Worm (Caenorhabditis elegans): ENCODE results near the gene add-1.
A peak's percentile ranks its signal among the peaks of the same experiment; 100 is the strongest.

Gene add-1

DNA sequence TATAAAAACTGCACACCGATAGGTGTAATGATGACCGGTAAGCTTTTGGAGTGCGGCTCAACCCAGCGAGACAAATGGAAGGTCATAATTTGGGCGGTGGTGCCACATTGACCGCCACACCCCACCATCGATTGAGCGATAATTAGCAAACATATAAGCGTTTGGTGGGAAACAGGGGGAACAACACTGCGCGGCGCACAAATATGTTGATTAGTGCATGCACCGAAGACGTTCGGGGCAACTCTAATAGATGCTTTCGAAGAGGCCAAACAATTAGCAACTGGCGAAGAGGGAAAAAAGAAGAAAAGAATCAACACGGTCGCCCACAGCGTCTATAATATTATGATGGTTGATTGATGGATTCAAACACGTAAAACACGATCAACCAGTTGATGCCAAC, 21.5 kb upstream of the add-1 start:
- no peak for TF ChIP-seq elt-3 (tag; optimal IDR thresholded peaks at IDR 0.05)
- no peak for TF ChIP-seq elt-1 (tag; optimal IDR thresholded peaks at IDR 0.05)
- no peak for TF ChIP-seq ama-1 (optimal IDR thresholded peaks at IDR 0.05)
- TF ChIP-seq nhr-12 (tag; optimal IDR thresholded peaks at IDR 0.05), result no peak
- no peak for TF ChIP-seq lin-13 (GFP tag; optimal IDR thresholded peaks at IDR 0.05)
- TF ChIP-seq nhr-23 (tag; optimal IDR thresholded peaks at IDR 0.05), result no peak
- TF ChIP-seq mbf-1 (tag; optimal IDR thresholded peaks at IDR 0.05), result no peak
- no peak for TF ChIP-seq nhr-11 (tag; optimal IDR thresholded peaks at IDR 0.05)
- TF ChIP-seq Y55F3AM.14 (GFP tag; optimal IDR thresholded peaks at IDR 0.05), result no peak
- TF ChIP-seq zag-1 (tag; optimal IDR thresholded peaks at IDR 0.05), result no peak
- TF ChIP-seq fos-1 (tag; optimal IDR thresholded peaks at IDR 0.05), result no peak
- no peak for TF ChIP-seq ztf-1 (GFP tag; conservative IDR thresholded peaks at IDR 0.05)
- no peak for TF ChIP-seq ceh-82 (tag; optimal IDR thresholded peaks at IDR 0.05)
- TF ChIP-seq lsy-2 (tag; optimal IDR thresholded peaks at IDR 0.05), result no peak
- TF ChIP-seq lin-39 (tag; optimal IDR thresholded peaks at IDR 0.05), result no peak
- TF ChIP-seq nhr-21 (tag; optimal IDR thresholded peaks at IDR 0.05), result no peak
- no peak for TF ChIP-seq nhr-77 (tag; optimal IDR thresholded peaks at IDR 0.05)

DNA sequence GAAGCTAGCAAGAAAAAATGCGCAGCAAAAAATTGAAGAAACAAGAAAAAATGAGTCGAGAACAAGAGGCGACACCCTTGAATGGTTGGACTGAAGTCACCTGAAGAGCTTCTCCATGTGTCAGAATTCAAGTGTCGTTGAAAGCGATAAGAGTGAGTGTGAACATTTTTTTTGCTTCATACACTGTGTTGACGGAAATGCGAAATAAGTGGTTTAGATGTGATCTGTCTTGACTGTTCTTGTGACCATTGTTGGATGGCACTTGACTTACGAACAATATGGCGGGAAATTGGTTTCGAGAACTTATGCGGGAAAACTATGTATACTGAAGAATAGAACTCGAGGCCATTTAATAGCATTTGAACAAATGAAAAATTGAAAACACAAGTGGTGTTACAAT, 20.2 kb upstream of the add-1 start:
- no peak for TF ChIP-seq egl-27 (tag; optimal IDR thresholded peaks at IDR 0.05)
- TF ChIP-seq nhr-25 (tag; optimal IDR thresholded peaks at IDR 0.05), result peak; percentile 16
- no peak for TF ChIP-seq aly-2 (tag; optimal IDR thresholded peaks at IDR 0.05)
- no peak for TF ChIP-seq lin-13 (GFP tag; optimal IDR thresholded peaks at IDR 0.05)
- TF ChIP-seq R02D3.7 (tag; optimal IDR thresholded peaks at IDR 0.05), result no peak

DNA sequence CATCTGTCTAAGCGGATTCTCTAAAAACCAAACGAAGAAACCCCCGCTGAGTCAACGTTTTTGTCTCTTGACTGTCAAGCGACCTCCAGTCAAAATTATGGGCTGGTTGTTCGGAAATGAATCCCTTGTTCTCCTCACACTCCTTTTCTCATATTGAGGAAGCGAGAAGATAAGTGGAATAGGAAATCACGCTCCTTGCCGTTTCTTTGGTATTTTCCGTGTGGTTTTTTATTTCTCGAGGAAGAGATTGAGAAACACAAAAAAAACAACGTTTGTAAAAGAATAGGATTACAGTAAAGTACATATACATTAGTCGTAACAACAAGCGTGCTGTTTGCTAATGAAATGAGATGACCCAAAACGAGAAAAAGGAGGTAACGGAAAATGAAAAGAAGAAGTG, 17.1 kb upstream of the add-1 start, which contains the start of gene tsp-14:
TSS of gene tsp-14 (minus strand) at position 62 of the 400 bp plus-strand sequence.
- TF ChIP-seq nhr-129 (tag; optimal IDR thresholded peaks at IDR 0.05) (peak; percentile 0), crh-2 (tag; optimal IDR thresholded peaks at IDR 0.05) (no peak), ama-1 (optimal IDR thresholded peaks at IDR 0.05) (no peak), peb-1 (tag; optimal IDR thresholded peaks at IDR 0.05) (no peak), ceh-82 (tag; optimal IDR thresholded peaks at IDR 0.05) (no peak)

DNA sequence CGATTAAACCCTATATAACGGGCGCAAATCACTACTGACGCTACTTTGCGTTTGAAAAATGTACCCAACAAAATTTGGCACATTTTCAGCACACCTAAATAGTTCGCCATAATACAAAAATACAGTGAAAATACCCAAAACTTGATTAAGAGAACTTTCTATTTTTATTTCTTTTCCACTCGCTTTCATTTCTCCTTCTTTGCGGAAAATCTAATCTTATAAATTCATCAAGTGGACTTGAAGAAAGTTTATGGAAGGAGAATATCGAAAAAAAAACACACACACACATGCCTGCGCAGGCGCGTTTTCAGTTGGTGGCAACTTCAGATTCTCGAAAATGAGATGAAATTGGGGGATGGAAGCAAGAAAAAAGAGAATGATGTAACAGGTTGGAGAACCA, 15.5 kb upstream of the add-1 start:
- TF ChIP-seq blmp-1 (tag; optimal IDR thresholded peaks at IDR 0.05; ENCODE audit: insufficient read depth) (peak; percentile 76), nhr-10 (tag; optimal IDR thresholded peaks at IDR 0.05) (no peak)

DNA sequence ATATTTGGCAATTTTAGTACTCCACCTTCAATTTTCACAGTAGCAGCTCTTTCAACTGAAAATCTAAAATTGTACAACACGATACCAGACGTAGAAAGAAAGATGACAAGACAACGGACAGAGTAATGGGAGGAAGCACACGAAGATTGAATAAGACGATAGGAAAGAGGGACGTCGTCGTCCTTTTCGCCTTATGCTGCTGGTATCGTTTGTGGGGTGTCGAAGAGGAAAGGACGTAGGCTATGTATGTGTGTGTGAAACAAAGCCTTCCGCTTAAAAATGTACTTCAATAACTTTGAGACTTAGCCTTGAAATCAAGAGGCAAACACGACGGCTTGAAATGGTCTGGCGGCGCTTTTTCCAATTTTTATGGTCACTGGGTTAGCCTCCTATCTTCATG, 12.9 kb upstream of the add-1 start:
- TF ChIP-seq R02D3.7 (tag; optimal IDR thresholded peaks at IDR 0.05) (no peak), aly-2 (tag; optimal IDR thresholded peaks at IDR 0.05) (no peak), unc-62 (GFP tag; optimal IDR thresholded peaks at IDR 0.05) (no peak), C34F6.9 (tag; optimal IDR thresholded peaks at IDR 0.05) (no peak), nhr-25 (tag; optimal IDR thresholded peaks at IDR 0.05) (peak; percentile 45), nhr-10 (tag; optimal IDR thresholded peaks at IDR 0.05) (no peak), ceh-82 (tag; optimal IDR thresholded peaks at IDR 0.05) (no peak), ZK546.5 (tag; optimal IDR thresholded peaks at IDR 0.05) (no peak), ceh-16 (tag; optimal IDR thresholded peaks at IDR 0.05) (no peak), lin-13 (GFP tag; optimal IDR thresholded peaks at IDR 0.05) (no peak), Y55F3AM.14 (GFP tag; optimal IDR thresholded peaks at IDR 0.05) (no peak), blmp-1 (tag; optimal IDR thresholded peaks at IDR 0.05; ENCODE audit: insufficient read depth) (no peak), dmd-4 (tag; optimal IDR thresholded peaks at IDR 0.05) (no peak), peb-1 (tag; optimal IDR thresholded peaks at IDR 0.05) (no peak), unc-55 (GFP tag; optimal IDR thresholded peaks at IDR 0.05) (peak; percentile 40)

DNA sequence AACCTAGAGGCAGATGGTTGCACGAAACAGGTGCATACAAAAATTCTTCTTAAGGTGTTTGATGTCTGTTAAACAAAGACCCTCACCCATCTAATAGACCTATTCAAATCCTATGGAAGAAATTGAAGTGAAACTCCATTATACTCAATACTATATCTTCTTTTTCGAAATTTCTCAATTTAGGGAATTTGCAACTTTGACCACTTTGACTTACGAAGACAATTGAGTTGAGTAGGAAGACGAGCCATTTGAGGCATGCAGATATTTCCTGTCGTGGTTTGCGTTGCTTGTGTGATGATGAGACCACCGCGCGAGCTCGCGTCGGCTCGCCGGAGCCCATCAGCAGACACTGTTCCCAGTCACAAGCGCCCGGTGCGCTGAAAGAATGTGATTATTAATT, 10.8 kb upstream of the add-1 start:
- no peak for TF ChIP-seq peb-1 (tag; optimal IDR thresholded peaks at IDR 0.05)
- TF ChIP-seq skn-1 (tag; optimal IDR thresholded peaks at IDR 0.05), result no peak
- no peak for TF ChIP-seq egl-27 (tag; optimal IDR thresholded peaks at IDR 0.05)
- no peak for TF ChIP-seq sma-9 (GFP tag; optimal IDR thresholded peaks at IDR 0.05)
- TF ChIP-seq sma-9 (tag; optimal IDR thresholded peaks at IDR 0.05), result no peak
- no peak for TF ChIP-seq sem-4 (tag; optimal IDR thresholded peaks at IDR 0.05)
- no peak for TF ChIP-seq ztf-4 (tag; optimal IDR thresholded peaks at IDR 0.05)
- no peak for TF ChIP-seq gmeb-1 (tag; optimal IDR thresholded peaks at IDR 0.05)
- TF ChIP-seq F13H6.1 (tag; optimal IDR thresholded peaks at IDR 0.05), result no peak
- TF ChIP-seq nhr-129 (tag; optimal IDR thresholded peaks at IDR 0.05), result no peak
- TF ChIP-seq nhr-25 (tag; optimal IDR thresholded peaks at IDR 0.05), result no peak
- TF ChIP-seq unc-62 (GFP tag; optimal IDR thresholded peaks at IDR 0.05), result no peak
- TF ChIP-seq Y55F3AM.14 (GFP tag; optimal IDR thresholded peaks at IDR 0.05), result no peak
- TF ChIP-seq elt-3 (tag; optimal IDR thresholded peaks at IDR 0.05), result no peak

Measured in whole organism, L2 larva.